Worm (Caenorhabditis elegans) whole organism, mixed stage, embryonic: ENCODE data around the gene R13H4.7.

Source experiments
- M03D4.4 ChIP-seq: sonication (generic microtip); optimal IDR thresholded peaks from 2 replicates; lab custom pipeline; 2017; ENCODE audit warnings: mild to moderate bottlenecking, missing genetic modification characterization, missing compliant biosample characterization
- bed-3 ChIP-seq: fragments of 200-800 bp; sonication (Bioruptor generic); optimal IDR thresholded peaks from 3 replicates; lab custom pipeline; 2018; ENCODE audit warnings: mild to moderate bottlenecking, missing genetic modification characterization, moderate library complexity, missing compliant biosample characterization
- blmp-1 ChIP-seq: fragments of 150-350 bp; optimal IDR thresholded peaks from 2 replicates; lab custom pipeline; 2014; ENCODE audit warnings: missing biosample characterization, missing genetic modification characterization
- ceh-39 ChIP-seq: fragments of 150-350 bp; optimal IDR thresholded peaks from 2 replicates; lab custom pipeline; 2014; ENCODE audit warnings: missing biosample characterization, missing genetic modification characterization
- ceh-43 ChIP-seq: fragments of 200-800 bp; sonication (Bioruptor generic); optimal IDR thresholded peaks from 2 replicates; lab custom pipeline; 2018; ENCODE audit warnings: mild to moderate bottlenecking, missing genetic modification characterization, moderate library complexity, missing compliant biosample characterization
- ceh-83 ChIP-seq: fragments of 200-800 bp; sonication (Bioruptor generic); optimal IDR thresholded peaks from 2 replicates; lab custom pipeline; 2018; ENCODE audit warnings: mild to moderate bottlenecking, missing genetic modification characterization, missing compliant biosample characterization
- ces-1 ChIP-seq: fragments of 150-350 bp; optimal IDR thresholded peaks from 2 replicates; lab custom pipeline; 2014; ENCODE audit warnings: missing biosample characterization, missing genetic modification reagents, missing genetic modification characterization
- cnd-1 ChIP-seq: fragments of 200-800 bp; sonication (Bioruptor generic); optimal IDR thresholded peaks from 2 replicates; lab custom pipeline; 2018; ENCODE audit warnings: mild to moderate bottlenecking, missing genetic modification characterization, missing compliant biosample characterization
- drap-1 ChIP-seq: fragments of 200-800 bp; sonication (Bioruptor generic); optimal IDR thresholded peaks from 3 replicates; lab custom pipeline; 2018; ENCODE audit warnings: mild to moderate bottlenecking, missing genetic modification characterization, missing compliant biosample characterization
- elt-1 ChIP-seq: sonication (generic microtip); optimal IDR thresholded peaks from 2 replicates; lab custom pipeline; 2017; ENCODE audit warnings: missing genetic modification characterization, mild to moderate bottlenecking, missing compliant biosample characterization, antibody characterized with exemption, moderate library complexity, borderline replicate concordance; ENCODE audit not compliant: insufficient read depth
- elt-3 ChIP-seq: fragments of 150-350 bp; optimal IDR thresholded peaks from 2 replicates; lab custom pipeline; 2014; ENCODE audit warnings: missing biosample characterization, missing genetic modification characterization
- flh-1 ChIP-seq: fragments of 200-800 bp; sonication (Bioruptor generic); optimal IDR thresholded peaks from 2 replicates; lab custom pipeline; 2018; ENCODE audit warnings: mild to moderate bottlenecking, missing genetic modification characterization, moderate library complexity, missing compliant biosample characterization
- ham-2 ChIP-seq: fragments of 200-800 bp; sonication (Bioruptor generic); optimal IDR thresholded peaks from 2 replicates; lab custom pipeline; 2018; ENCODE audit warnings: mild to moderate bottlenecking, missing genetic modification characterization, missing compliant biosample characterization
- hlh-1 ChIP-seq: fragments of 150-350 bp; optimal IDR thresholded peaks from 2 replicates; lab custom pipeline; 2014; ENCODE audit warnings: missing biosample characterization, missing genetic modification reagents, missing genetic modification characterization
- lin-13 ChIP-seq: fragments of 150-350 bp; optimal IDR thresholded peaks from 2 replicates; lab custom pipeline; 2014; ENCODE audit warnings: missing biosample characterization, missing genetic modification characterization
- lin-32 ChIP-seq: fragments of 200-800 bp; sonication (Bioruptor generic); optimal IDR thresholded peaks from 2 replicates; lab custom pipeline; 2018; ENCODE audit warnings: mild to moderate bottlenecking, missing genetic modification characterization, missing compliant biosample characterization
- lsy-2 ChIP-seq: fragments of 150-350 bp; optimal IDR thresholded peaks from 2 replicates; lab custom pipeline; 2014; ENCODE audit warnings: missing biosample characterization, missing genetic modification characterization
- mab-5 ChIP-seq: fragments of 150-350 bp; optimal IDR thresholded peaks from 2 replicates; lab custom pipeline; 2014; ENCODE audit warnings: missing biosample characterization, missing genetic modification characterization
- mep-1 ChIP-seq: fragments of 150-350 bp; optimal IDR thresholded peaks from 2 replicates; lab custom pipeline; 2017; ENCODE audit warnings: missing biosample characterization, missing genetic modification reagents, missing genetic modification characterization, inconsistent platforms
- mls-2 ChIP-seq: sonication (generic microtip); optimal IDR thresholded peaks from 2 replicates; lab custom pipeline; 2016; ENCODE audit warnings: mild to moderate bottlenecking, missing genetic modification characterization, moderate library complexity, missing compliant biosample characterization
- nhr-2 ChIP-seq: fragments of 150-350 bp; optimal IDR thresholded peaks from 2 replicates; lab custom pipeline; 2014; ENCODE audit warnings: missing biosample characterization, missing genetic modification characterization
- nhr-237 ChIP-seq: fragments of 150-350 bp; optimal IDR thresholded peaks from 2 replicates; lab custom pipeline; 2014; ENCODE audit warnings: missing biosample characterization, missing genetic modification characterization
- nhr-28 ChIP-seq: fragments of 150-350 bp; optimal IDR thresholded peaks from 2 replicates; lab custom pipeline; 2014; ENCODE audit warnings: missing biosample characterization, missing genetic modification characterization
- nhr-76 ChIP-seq: sonication (generic microtip); optimal IDR thresholded peaks from 2 replicates; lab custom pipeline; 2017; ENCODE audit warnings: missing biosample characterization, missing genetic modification characterization
- pha-4 ChIP-seq: fragments of 150-350 bp; optimal IDR thresholded peaks from 2 replicates; lab custom pipeline; 2018; ENCODE audit warnings: missing biosample characterization, missing genetic modification reagents, missing genetic modification characterization
- sem-2 ChIP-seq: fragments of 200-800 bp; sonication (Bioruptor generic); optimal IDR thresholded peaks from 2 replicates; lab custom pipeline; 2018; ENCODE audit warnings: mild to moderate bottlenecking, missing genetic modification characterization, missing compliant biosample characterization
- unc-120 ChIP-seq: sonication (generic microtip); optimal IDR thresholded peaks from 2 replicates; lab custom pipeline; 2017; ENCODE audit warnings: missing genetic modification characterization, missing compliant biosample characterization; ENCODE audit not compliant: poor library complexity, severe bottlenecking
- unc-39 ChIP-seq: fragments of 150-350 bp; optimal IDR thresholded peaks from 2 replicates; lab custom pipeline; 2014; ENCODE audit warnings: missing biosample characterization, missing genetic modification characterization
- unc-62 ChIP-seq: fragments of 150-350 bp; optimal IDR thresholded peaks from 2 replicates; lab custom pipeline; 2014; ENCODE audit warnings: missing biosample characterization, missing genetic modification reagents, missing genetic modification characterization
- zip-8 ChIP-seq: fragments of 150-350 bp; optimal IDR thresholded peaks from 2 replicates; lab custom pipeline; 2014; ENCODE audit warnings: missing biosample characterization, missing genetic modification characterization

Gene R13H4.7

DNA sequence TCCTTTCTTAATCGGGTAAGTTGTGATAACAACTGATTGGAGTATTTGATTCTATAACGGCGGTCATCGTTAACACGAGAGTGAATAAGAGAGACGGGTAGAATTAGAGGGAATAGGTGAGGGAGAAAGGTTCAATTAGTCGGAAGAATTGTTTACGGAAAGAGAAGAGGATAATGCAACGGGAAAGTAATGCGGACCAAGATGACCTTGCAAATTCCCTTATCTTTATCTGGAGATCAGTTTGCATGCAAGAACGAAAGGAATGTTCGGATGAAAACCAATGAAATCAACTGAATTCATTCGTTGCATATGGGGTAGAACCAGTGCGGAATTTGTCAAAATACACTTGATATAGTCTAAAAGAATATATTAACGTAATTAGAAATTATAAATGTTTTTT lies 34.1 kb upstream of the R13H4.7 start:
- TF ChIP-seq zip-8 (tag; lab: Kevin White, UChicago) (no peak), elt-3 (no peak), mab-5 (no peak), elt-1 (tag; lab: Kevin White, UChicago) (peak; percentile 79)

DNA sequence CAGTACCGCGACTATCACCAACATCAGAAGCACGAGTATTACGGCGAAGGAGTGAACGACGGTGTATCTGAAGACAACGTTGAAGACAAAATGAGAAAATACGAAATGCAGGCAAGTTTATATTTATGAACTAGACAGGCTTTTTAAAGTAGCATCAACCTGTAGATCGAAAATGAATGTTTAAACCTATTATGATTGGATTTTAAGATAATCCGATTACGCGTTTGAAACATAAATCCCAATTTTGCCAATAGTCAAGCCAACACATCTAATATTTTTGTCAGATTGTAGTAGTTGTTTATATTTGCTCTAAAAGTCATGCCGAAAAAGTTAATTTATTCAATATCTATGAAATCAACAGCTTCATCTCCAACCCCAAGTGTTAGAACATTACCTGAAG lies 33.2 kb upstream of the R13H4.7 start:
- TF ChIP-seq mep-1 (tag; lab: Kevin White, UChicago) (no peak), ceh-83 (no peak), nhr-28 (no peak), elt-3 (no peak), ces-1 (GFP tag; lab: Kevin White, UChicago) (no peak), cnd-1 (no peak), bed-3 (no peak), ham-2 (GFP tag; lab: Kevin White, UChicago) (no peak), unc-39 (tag; lab: Kevin White, UChicago) (no peak), unc-120 (tag; lab: Kevin White, UChicago) (no peak), flh-1 (GFP tag; lab: Kevin White, UChicago) (no peak), nhr-76 (no peak), mab-5 (no peak), elt-1 (tag; lab: Kevin White, UChicago) (no peak), nhr-237 (no peak), pha-4 (no peak), ceh-43 (GFP tag; lab: Kevin White, UChicago) (no peak), sem-2 (GFP tag; lab: Kevin White, UChicago) (no peak), mls-2 (no peak)

DNA sequence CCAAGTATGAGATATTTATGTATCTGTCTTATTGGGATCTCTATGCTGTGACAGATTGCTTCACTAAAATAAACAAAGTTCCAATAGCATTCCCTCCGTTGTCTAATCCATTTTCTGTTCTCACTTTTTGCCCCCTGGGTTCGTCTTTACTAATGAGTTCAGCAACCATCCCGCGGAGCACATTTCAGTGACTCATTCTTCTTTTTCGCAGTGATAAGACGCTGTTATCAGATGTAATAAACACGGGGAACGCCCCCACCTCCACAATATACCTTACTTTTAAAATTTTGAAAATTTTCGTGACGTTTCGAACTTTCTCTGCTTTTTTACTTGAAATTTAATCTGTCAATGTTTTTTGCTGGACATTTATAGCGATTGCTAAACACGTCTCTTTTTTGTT lies 32.1 kb upstream of the R13H4.7 start:
- TF ChIP-seq ham-2 (GFP tag; lab: Kevin White, UChicago) (no peak), bed-3 (no peak), pha-4 (no peak), sem-2 (GFP tag; lab: Kevin White, UChicago) (no peak), elt-1 (tag; lab: Kevin White, UChicago) (no peak), lin-32 (GFP tag; lab: Kevin White, UChicago) (no peak), ces-1 (GFP tag; lab: Kevin White, UChicago) (no peak), lsy-2 (no peak), ceh-83 (no peak), unc-120 (tag; lab: Kevin White, UChicago) (no peak), nhr-2 (tag; lab: Kevin White, UChicago) (no peak), lin-13 (no peak), zip-8 (tag; lab: Kevin White, UChicago) (no peak)

DNA sequence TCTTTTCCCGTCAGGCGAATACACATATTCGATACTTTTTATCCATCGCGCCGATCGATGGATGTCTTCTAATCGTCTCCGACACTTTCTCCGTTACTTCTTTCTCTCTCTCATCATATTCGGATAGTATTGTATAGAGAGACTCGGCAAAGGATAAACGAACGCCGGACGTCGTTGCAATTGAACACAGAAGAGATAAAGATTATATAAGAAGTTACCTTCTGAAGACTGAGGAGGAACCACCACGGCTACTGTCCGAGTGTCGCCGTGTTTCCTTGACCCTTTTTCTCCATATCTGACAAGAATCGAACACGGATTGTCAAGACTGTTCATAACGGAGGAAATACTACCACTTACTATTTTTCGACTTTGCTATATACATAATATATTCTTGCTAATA lies 31.1 kb upstream of the R13H4.7 start, which contains the start of gene sma-1:
Gene sma-1, plus strand, starts transcription at position 301 of the 400 bp plus-strand sequence.
- no peak for TF ChIP-seq ces-1 (GFP tag; lab: Kevin White, UChicago)
- TF ChIP-seq blmp-1 (tag; lab: Kevin White, UChicago) = peak; percentile 15
- TF ChIP-seq lsy-2 = no peak
- TF ChIP-seq unc-39 (tag; lab: Kevin White, UChicago) = no peak
- TF ChIP-seq ceh-83 = no peak
- TF ChIP-seq M03D4.4 (tag; lab: Kevin White, UChicago) = no peak
- TF ChIP-seq mep-1 (tag; lab: Kevin White, UChicago) = no peak
- no peak for TF ChIP-seq mls-2
- no peak for TF ChIP-seq drap-1
- TF ChIP-seq pha-4 = no peak
- peak; percentile 12 for TF ChIP-seq elt-1 (tag; lab: Kevin White, UChicago)
- TF ChIP-seq, all 35 proteins: peak for 2

DNA sequence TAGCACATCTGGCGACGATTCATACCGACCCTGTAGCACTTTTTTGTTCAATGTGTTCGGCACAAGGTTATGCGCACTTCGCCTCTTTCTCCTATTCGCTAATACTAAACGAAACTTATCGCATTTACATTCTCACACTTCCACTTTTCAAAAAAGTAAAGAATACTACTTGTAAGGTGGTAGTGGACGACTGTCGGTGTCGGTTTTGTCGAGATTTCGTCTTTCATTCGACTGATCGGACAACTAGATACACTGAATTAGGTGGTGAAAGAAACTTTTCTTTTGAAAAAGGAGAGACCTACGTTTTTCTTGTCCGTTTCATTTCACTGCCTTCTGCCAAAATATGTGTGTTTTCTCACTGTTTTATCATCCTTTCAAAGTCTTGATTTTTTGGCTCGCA lies 29.6 kb upstream of the R13H4.7 start:
- TF ChIP-seq lin-13 (no peak), cnd-1 (no peak), mls-2 (no peak), hlh-1 (tag; lab: Kevin White, UChicago) (no peak), ceh-39 (tag; lab: Kevin White, UChicago) (no peak), lin-32 (GFP tag; lab: Kevin White, UChicago) (no peak), unc-62 (no peak), blmp-1 (tag; lab: Kevin White, UChicago) (no peak)
